Fruit fly (Drosophila melanogaster): Measurements from ENCODE around the gene CG1236.
A peak's percentile ranks its signal among the peaks of the same experiment; 100 is the strongest.

The CG1236 gene

DNA sequence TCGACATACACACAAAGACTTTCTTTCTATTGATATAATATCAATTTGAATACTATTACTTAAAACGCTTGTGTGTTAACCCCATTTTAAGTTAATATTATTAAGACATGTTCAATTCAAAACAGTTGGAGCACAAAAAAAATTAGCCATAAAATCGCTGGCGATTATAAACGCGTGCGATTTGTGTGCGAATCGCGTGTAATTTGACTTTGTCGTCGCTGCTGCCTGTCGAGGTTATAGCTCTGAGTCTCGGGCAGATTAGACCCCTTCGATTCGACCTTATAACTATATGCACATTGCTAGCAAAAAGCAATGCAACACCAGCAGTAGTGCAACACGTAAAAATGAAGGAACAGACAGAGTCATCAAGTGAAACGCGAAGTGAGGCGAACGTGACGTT lies 31.6 kb upstream of the CG1236 start:
- TF ChIP-seq CG7101 (tag; optimal IDR thresholded peaks at IDR 0.05) (no peak), Clk (GFP tag; optimal IDR thresholded peaks at IDR 0.05) (no peak), cnc (optimal IDR thresholded peaks at IDR 0.05) (no peak), ovo (GFP tag; optimal IDR thresholded peaks at IDR 0.05) (no peak)

DNA sequence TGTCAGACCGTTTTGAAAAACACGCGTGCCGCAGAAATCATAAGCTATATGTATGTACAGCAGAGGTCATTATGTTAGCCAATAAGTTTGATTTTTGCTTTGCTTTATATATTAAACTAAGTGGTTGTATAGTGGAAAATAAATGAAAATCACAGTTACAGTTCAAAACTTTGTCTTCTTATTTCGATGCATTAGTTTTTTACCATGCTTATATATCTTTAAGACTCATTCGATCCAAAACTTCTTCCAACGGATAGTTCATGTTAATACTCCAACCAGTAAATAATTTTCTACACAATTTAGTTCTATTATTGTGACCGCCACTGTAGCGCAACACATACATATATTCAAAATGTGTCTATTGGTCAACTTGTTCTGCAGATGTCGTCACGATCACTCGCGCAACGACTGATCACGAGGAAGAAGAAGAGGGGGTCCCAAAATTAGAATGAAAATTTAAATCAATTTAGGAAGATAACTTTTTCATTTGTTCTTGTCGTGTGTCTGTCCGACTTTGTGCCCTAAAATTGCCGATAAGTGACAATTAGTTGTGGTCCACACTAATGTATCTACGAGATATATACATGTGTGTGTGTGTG lies 31.0 kb upstream of the CG1236 start:
- no peak for TF ChIP-seq cnc (optimal IDR thresholded peaks at IDR 0.05)
- TF ChIP-seq bab1 (GFP tag; optimal IDR thresholded peaks at IDR 0.05) = peak; percentile 23
- TF ChIP-seq Clk (GFP tag; optimal IDR thresholded peaks at IDR 0.05) = no peak
- no peak for TF ChIP-seq tj (GFP tag; optimal IDR thresholded peaks at IDR 0.05)
- TF ChIP-seq kay (GFP tag; ENCODE audit: borderline replicate concordance) = no peak
- no peak for TF ChIP-seq ovo (GFP tag; optimal IDR thresholded peaks at IDR 0.05)
- TF ChIP-seq CG14711 (tag; optimal IDR thresholded peaks at IDR 0.05) = peak; percentile 11
- peak; percentile 47 for TF ChIP-seq toe (GFP tag; optimal IDR thresholded peaks at IDR 0.05)

- TF ChIP-seq Crg-1 (GFP tag; optimal IDR thresholded peaks at IDR 0.05) (no peak), toe (GFP tag; optimal IDR thresholded peaks at IDR 0.05) (no peak), CG33017 (tag; optimal IDR thresholded peaks at IDR 0.05) (no peak), Clk (GFP tag; optimal IDR thresholded peaks at IDR 0.05) (no peak), cnc (optimal IDR thresholded peaks at IDR 0.05) (no peak), CG1620 (GFP tag; optimal IDR thresholded peaks at IDR 0.05) (no peak), CG11617 (GFP tag; optimal IDR thresholded peaks at IDR 0.05) (no peak), kay (GFP tag; ENCODE audit: borderline replicate concordance) (no peak), Hr96 (GFP tag; optimal IDR thresholded peaks at IDR 0.05) (no peak), cic (GFP tag; optimal IDR thresholded peaks at IDR 0.05) (no peak), tj (GFP tag; optimal IDR thresholded peaks at IDR 0.05) (no peak), CG7101 (tag; optimal IDR thresholded peaks at IDR 0.05) (no peak), CG7045 (GFP tag; optimal IDR thresholded peaks at IDR 0.05) (no peak), Mnt (GFP tag; optimal IDR thresholded peaks at IDR 0.05) (no peak)
These were observed 19.7 kb upstream of the CG1236 start, which contains the start of gene cas for dm6 chr3R:5716755-5717309. cas (minus strand) TSS chr3R:5716805.

dm6 chr3R:5723122-5723521 lies 13.4 kb upstream of the CG1236 start:
- TF ChIP-seq CG7045 (GFP tag; optimal IDR thresholded peaks at IDR 0.05) (no peak), ovo (GFP tag; optimal IDR thresholded peaks at IDR 0.05) (no peak), bab1 (GFP tag; optimal IDR thresholded peaks at IDR 0.05) (no peak), CG33017 (tag; optimal IDR thresholded peaks at IDR 0.05) (no peak), Clk (GFP tag; optimal IDR thresholded peaks at IDR 0.05) (no peak), CG1620 (GFP tag; optimal IDR thresholded peaks at IDR 0.05) (no peak), CG5204 (GFP tag; optimal IDR thresholded peaks at IDR 0.05) (no peak), Crg-1 (GFP tag; optimal IDR thresholded peaks at IDR 0.05) (no peak), cnc (optimal IDR thresholded peaks at IDR 0.05) (no peak), CG11617 (GFP tag; optimal IDR thresholded peaks at IDR 0.05) (no peak), CG7101 (tag; optimal IDR thresholded peaks at IDR 0.05) (no peak), Mnt (GFP tag; optimal IDR thresholded peaks at IDR 0.05) (no peak), toe (GFP tag; optimal IDR thresholded peaks at IDR 0.05) (no peak), pad (GFP tag; optimal IDR thresholded peaks at IDR 0.05) (no peak)

DNA sequence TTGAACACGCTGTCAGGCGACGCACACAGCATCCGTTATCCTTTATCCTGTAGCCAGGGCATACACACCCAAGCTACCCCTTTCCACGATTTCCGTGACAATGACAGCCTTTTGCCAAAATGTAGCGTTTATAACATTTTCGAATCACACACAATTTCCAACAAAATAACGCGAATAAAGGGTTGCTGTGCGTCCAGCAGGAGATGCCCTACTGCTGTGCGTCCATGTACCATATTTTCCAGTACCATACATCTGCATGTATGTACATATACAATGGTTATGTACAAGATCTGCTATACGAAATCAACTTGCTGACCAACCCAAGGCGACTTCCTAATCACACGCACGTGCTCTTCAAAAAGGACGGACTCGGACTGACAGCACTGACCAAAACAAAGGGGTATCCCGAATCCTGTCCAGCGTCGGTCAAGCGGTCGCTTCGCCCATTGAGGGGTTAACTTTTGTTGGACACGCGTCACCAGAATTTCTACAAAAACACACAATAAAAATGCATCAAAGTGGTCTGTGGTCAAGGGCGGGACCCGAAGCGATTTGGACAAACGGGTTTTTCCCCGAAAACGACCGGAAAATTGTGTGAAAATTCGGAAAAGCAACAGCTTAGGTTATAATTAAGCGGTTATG lies 8.7 kb upstream of the CG1236 start:
- no peak for TF ChIP-seq bab1 (GFP tag; optimal IDR thresholded peaks at IDR 0.05)
- TF ChIP-seq Crg-1 (GFP tag; optimal IDR thresholded peaks at IDR 0.05) = no peak
- no peak for TF ChIP-seq CG5204 (GFP tag; optimal IDR thresholded peaks at IDR 0.05)
- TF ChIP-seq tj (GFP tag; optimal IDR thresholded peaks at IDR 0.05) = no peak
- no peak for TF ChIP-seq Clk (GFP tag; optimal IDR thresholded peaks at IDR 0.05)
- TF ChIP-seq CG11617 (GFP tag; optimal IDR thresholded peaks at IDR 0.05) = no peak
- no peak for TF ChIP-seq Hr96 (GFP tag; optimal IDR thresholded peaks at IDR 0.05)
- no peak for TF ChIP-seq cnc (optimal IDR thresholded peaks at IDR 0.05)
- TF ChIP-seq CG14711 (tag; optimal IDR thresholded peaks at IDR 0.05) = no peak
- no peak for TF ChIP-seq ovo (GFP tag; optimal IDR thresholded peaks at IDR 0.05)
- TF ChIP-seq CG7101 (tag; optimal IDR thresholded peaks at IDR 0.05) = no peak
- TF ChIP-seq CG33017 (tag; optimal IDR thresholded peaks at IDR 0.05) = no peak

dm6 chr3R:5733181-5733580 lies 3.4 kb upstream of the CG1236 start, which contains the start of gene CG1239:
CG1239 (plus strand) TSS chr3R:5733513.
- no peak for TF ChIP-seq CG11617 (GFP tag; optimal IDR thresholded peaks at IDR 0.05)
- TF ChIP-seq pad (GFP tag; optimal IDR thresholded peaks at IDR 0.05) = no peak
- no peak for TF ChIP-seq tj (GFP tag; optimal IDR thresholded peaks at IDR 0.05)
- TF ChIP-seq ovo (GFP tag; optimal IDR thresholded peaks at IDR 0.05) = peak; percentile 14
- no peak for TF ChIP-seq CG14711 (tag; optimal IDR thresholded peaks at IDR 0.05)

DNA sequence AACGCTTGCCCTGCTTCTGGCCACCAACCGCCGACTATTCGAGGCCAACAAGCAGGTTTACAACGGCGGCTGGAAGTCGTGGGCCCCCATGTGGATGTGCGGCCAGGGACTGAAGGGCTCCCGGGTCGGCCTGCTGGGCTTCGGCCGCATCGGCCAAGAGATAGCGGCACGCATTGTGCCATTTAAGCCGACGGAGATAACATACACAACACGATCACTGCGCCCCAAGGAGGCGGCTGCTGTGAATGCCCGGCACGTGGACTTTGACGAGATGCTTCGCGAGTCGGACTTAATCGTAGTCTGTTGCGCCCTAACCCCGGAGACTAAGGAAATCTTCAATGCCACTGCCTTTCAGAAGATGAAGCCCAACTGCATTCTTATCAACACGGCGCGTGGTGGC lies 715 bp downstream of the CG1236 start:
- TF ChIP-seq cic (GFP tag; optimal IDR thresholded peaks at IDR 0.05) (no peak), CG11617 (GFP tag; optimal IDR thresholded peaks at IDR 0.05) (no peak), Mnt (GFP tag; optimal IDR thresholded peaks at IDR 0.05) (no peak), tj (GFP tag; optimal IDR thresholded peaks at IDR 0.05) (no peak), Crg-1 (GFP tag; optimal IDR thresholded peaks at IDR 0.05) (no peak), kay (GFP tag; ENCODE audit: borderline replicate concordance) (no peak), Clk (GFP tag; optimal IDR thresholded peaks at IDR 0.05) (no peak), Hr96 (GFP tag; optimal IDR thresholded peaks at IDR 0.05) (no peak), CG33017 (tag; optimal IDR thresholded peaks at IDR 0.05) (no peak), ovo (GFP tag; optimal IDR thresholded peaks at IDR 0.05) (no peak), CG12768 (GFP tag; optimal IDR thresholded peaks at IDR 0.05) (no peak), bab1 (GFP tag; optimal IDR thresholded peaks at IDR 0.05) (no peak), toe (GFP tag; optimal IDR thresholded peaks at IDR 0.05) (no peak), CG7101 (tag; optimal IDR thresholded peaks at IDR 0.05) (no peak), cnc (optimal IDR thresholded peaks at IDR 0.05) (no peak)

All from whole organism, adult.